ENCODE assay signal across 1 fruit fly cellular context in genomic region chr3R:18244171-18245043, dm6.
A peak's percentile ranks its signal among the peaks of the same experiment; 100 is the strongest.
TF ChIP-seq lines count a peak whose summit lies in the region.

No protein-coding gene starts in this region.

TF ChIP-seq in whole organism, embryonic, 481 proteins besides CTCF, POLR2A, EP300 and RAD21 (continued from another document and continues in another):
- TF ChIP-seq bcd (GFP tag; optimal IDR thresholded peaks at IDR 0.05; lab: Kevin White, UChicago), result peak; percentile 4
- no peak for TF ChIP-seq Asciz (GFP tag; optimal IDR thresholded peaks at IDR 0.05; lab: Kevin White, UChicago)
- TF ChIP-seq CG32767 (GFP tag; IDR thresholded peaks at IDR 0.05; lab: Robert Waterston, UW), result peak; percentile 85
- TF ChIP-seq CG7271 (tag; optimal IDR thresholded peaks at IDR 0.05; lab: Kevin White, UChicago), result no peak
- TF ChIP-seq CG14860 (GFP tag; IDR thresholded peaks at IDR 0.05; lab: Robert Waterston, UW; ENCODE audit: partially characterized antibody), result no peak
- TF ChIP-seq CG10959 (GFP tag; IDR thresholded peaks at IDR 0.05; lab: Robert Waterston, UW), result no peak
- no peak for TF ChIP-seq sob (GFP tag; IDR thresholded peaks at IDR 0.05; lab: Robert Waterston, UW)
- TF ChIP-seq Oaz (GFP tag; IDR thresholded peaks at IDR 0.05; lab: Robert Waterston, UW), result no peak
- peak; percentile 63 for TF ChIP-seq row (GFP tag; IDR thresholded peaks at IDR 0.05; lab: Robert Waterston, UW)
- no peak for TF ChIP-seq CG17359 (tag; optimal IDR thresholded peaks at IDR 0.05; lab: Kevin White, UChicago)
- TF ChIP-seq fru (optimal IDR thresholded peaks at IDR 0.05; lab: Kevin White, UChicago), result no peak
- TF ChIP-seq BtbVII (GFP tag; optimal IDR thresholded peaks at IDR 0.05; lab: Kevin White, UChicago), result no peak
- TF ChIP-seq tgo (GFP tag; IDR thresholded peaks at IDR 0.05; lab: Robert Waterston, UW), result 0 out of 3 replicates have a peak, but pooled peaks have one; percentile 13
- TF ChIP-seq danr (GFP tag; IDR thresholded peaks at IDR 0.05; lab: Robert Waterston, UW), result no peak
- no peak for TF ChIP-seq Xbp1 (GFP tag; optimal IDR thresholded peaks at IDR 0.05; lab: Kevin White, UChicago)
- TF ChIP-seq CG34224 (GFP tag; IDR thresholded peaks at IDR 0.05; lab: Robert Waterston, UW; ENCODE audit: partially characterized antibody), result 0 out of 3 replicates have a peak, but pooled peaks have one; percentile 19
- peak; percentile 87 for TF ChIP-seq chinmo (GFP tag; IDR thresholded peaks at IDR 0.05; lab: Robert Waterston, UW; ENCODE audit: partially characterized antibody)
- peak; percentile 42 for TF ChIP-seq Hmr (GFP tag; optimal IDR thresholded peaks at IDR 0.05; lab: Kevin White, UChicago)
- peak; percentile 28; the same call in 1 of the 2 replicates for TF ChIP-seq Bgb (GFP tag; IDR thresholded peaks at IDR 0.05; lab: Robert Waterston, UW; ENCODE audit: partially characterized antibody)
- no peak for TF ChIP-seq TFAM (GFP tag; optimal IDR thresholded peaks at IDR 0.05; lab: Kevin White, UChicago)
- TF ChIP-seq CG18619 (GFP tag; optimal IDR thresholded peaks at IDR 0.05; lab: Kevin White, UChicago), result no peak
- no peak for TF ChIP-seq CG3407 (GFP tag; optimal IDR thresholded peaks at IDR 0.05; lab: Kevin White, UChicago)
- TF ChIP-seq HLH54F (GFP tag; optimal IDR thresholded peaks at IDR 0.05; lab: Kevin White, UChicago), result no peak
- peak; percentile 26 for TF ChIP-seq HmgD (GFP tag; optimal IDR thresholded peaks at IDR 0.05; lab: Kevin White, UChicago)
- peak; percentile 11 for TF ChIP-seq her (GFP tag; optimal IDR thresholded peaks at IDR 0.05; lab: Kevin White, UChicago)
- no peak for TF ChIP-seq CG32772 (GFP tag; IDR thresholded peaks at IDR 0.05; lab: Robert Waterston, UW)
- no peak for TF ChIP-seq tio (GFP tag; optimal IDR thresholded peaks at IDR 0.05; lab: Kevin White, UChicago)
- TF ChIP-seq CG33213 (GFP tag; optimal IDR thresholded peaks at IDR 0.05; lab: Kevin White, UChicago), result no peak
- TF ChIP-seq Adf1 (GFP tag; IDR thresholded peaks at IDR 0.05; lab: Robert Waterston, UW), result peak; percentile 71
- peak; percentile 28 for TF ChIP-seq exex (tag; optimal IDR thresholded peaks at IDR 0.05; lab: Kevin White, UChicago)
- no peak; the same call in 1 of the 2 replicates for TF ChIP-seq MBD-R2 (GFP tag; IDR thresholded peaks at IDR 0.05; lab: Robert Waterston, UW)
- no peak for TF ChIP-seq eyg (GFP tag; optimal IDR thresholded peaks at IDR 0.05; lab: Kevin White, UChicago)
- TF ChIP-seq CG13624 (GFP tag; optimal IDR thresholded peaks at IDR 0.05; lab: Kevin White, UChicago), result no peak
- TF ChIP-seq CG2199 (GFP tag; IDR thresholded peaks at IDR 0.05; lab: Robert Waterston, UW), result no peak
- TF ChIP-seq CG7786 (GFP tag; optimal IDR thresholded peaks at IDR 0.05; lab: Kevin White, UChicago), result no peak
- no peak for TF ChIP-seq CG7839 (tag; optimal IDR thresholded peaks at IDR 0.05; lab: Kevin White, UChicago)
- no peak for TF ChIP-seq sim (GFP tag; IDR thresholded peaks at IDR 0.05; lab: Robert Waterston, UW)
- no peak for TF ChIP-seq dmrt11E (tag; optimal IDR thresholded peaks at IDR 0.05; lab: Kevin White, UChicago)
- no peak for TF ChIP-seq CG5180 (GFP tag; optimal IDR thresholded peaks at IDR 0.05; lab: Kevin White, UChicago)
- TF ChIP-seq da (GFP tag; optimal IDR thresholded peaks at IDR 0.05; lab: Kevin White, UChicago), result no peak
- TF ChIP-seq Fer2 (tag; optimal IDR thresholded peaks at IDR 0.05; lab: Kevin White, UChicago), result no peak
- no peak for TF ChIP-seq CG14667 (GFP tag; IDR thresholded peaks at IDR 0.05; lab: Robert Waterston, UW)
- no peak for TF ChIP-seq CG1792 (GFP tag; optimal IDR thresholded peaks at IDR 0.05; lab: Kevin White, UChicago)
- TF ChIP-seq CG4617 (GFP tag; optimal IDR thresholded peaks at IDR 0.05; lab: Kevin White, UChicago; ENCODE audit: borderline replicate concordance), result no peak
- TF ChIP-seq C15 (GFP tag; IDR thresholded peaks at IDR 0.05; lab: Robert Waterston, UW), result no peak
- no peak for TF ChIP-seq emc (GFP tag; optimal IDR thresholded peaks at IDR 0.05; lab: Kevin White, UChicago)
- peak; percentile 51; the same call in 1 of the 3 replicates for TF ChIP-seq z (GFP tag; IDR thresholded peaks at IDR 0.05; lab: Robert Waterston, UW)
- no peak for TF ChIP-seq schlank (tag; optimal IDR thresholded peaks at IDR 0.05; lab: Kevin White, UChicago)
- TF ChIP-seq CG1647 (GFP tag; optimal IDR thresholded peaks at IDR 0.05; lab: Kevin White, UChicago), result no peak
- no peak for TF ChIP-seq Atf-2 (GFP tag; optimal IDR thresholded peaks at IDR 0.05; lab: Kevin White, UChicago)
- TF ChIP-seq CG10147 (GFP tag; optimal IDR thresholded peaks at IDR 0.05; lab: Kevin White, UChicago), result no peak
- no peak for TF ChIP-seq Dip2 (GFP tag; IDR thresholded peaks at IDR 0.05; lab: Robert Waterston, UW)
- TF ChIP-seq CG11695 (GFP tag; IDR thresholded peaks at IDR 0.05; lab: Robert Waterston, UW), result no peak
- TF ChIP-seq grau (tag; optimal IDR thresholded peaks at IDR 0.05; lab: Kevin White, UChicago), result peak; percentile 16
- no peak for TF ChIP-seq Dip3 (GFP tag; optimal IDR thresholded peaks at IDR 0.05; lab: Kevin White, UChicago)
- TF ChIP-seq usp (GFP tag; optimal IDR thresholded peaks at IDR 0.05; lab: Kevin White, UChicago), result no peak
- TF ChIP-seq sr (GFP tag; IDR thresholded peaks at IDR 0.05; lab: Robert Waterston, UW), result no peak; the same call in 2 of the 3 replicates
- TF ChIP-seq CG4854 (GFP tag; optimal IDR thresholded peaks at IDR 0.05; lab: Kevin White, UChicago), result no peak
- TF ChIP-seq CG12942 (GFP tag; optimal IDR thresholded peaks at IDR 0.05; lab: Kevin White, UChicago), result no peak
- TF ChIP-seq ftz-f1 (GFP tag; optimal IDR thresholded peaks at IDR 0.05; lab: Kevin White, UChicago), result peak; percentile 98
- TF ChIP-seq CG17328 (GFP tag; IDR thresholded peaks at IDR 0.05; lab: Robert Waterston, UW), result no peak
- TF ChIP-seq CG14050 (GFP tag; IDR thresholded peaks at IDR 0.05; lab: Robert Waterston, UW), result no peak
- TF ChIP-seq esg (GFP tag; conservative IDR thresholded peaks at IDR 0.05; lab: Robert Waterston, UW), result no peak
- no peak for TF ChIP-seq CG17829 (tag; optimal IDR thresholded peaks at IDR 0.05; lab: Kevin White, UChicago)
- no peak for TF ChIP-seq Blimp-1 (GFP tag; optimal IDR thresholded peaks at IDR 0.05; lab: Kevin White, UChicago)
- TF ChIP-seq fd96Cb (tag; optimal IDR thresholded peaks at IDR 0.05; lab: Kevin White, UChicago), result no peak
- TF ChIP-seq mirr (GFP tag; optimal IDR thresholded peaks at IDR 0.05; lab: Kevin White, UChicago), result peak; percentile 39
- peak; percentile 28 for TF ChIP-seq Rfx (GFP tag; IDR thresholded peaks at IDR 0.05; lab: Robert Waterston, UW)
- no peak for TF ChIP-seq p53 (GFP tag; optimal IDR thresholded peaks at IDR 0.05; lab: Kevin White, UChicago)
- TF ChIP-seq mam (GFP tag; optimal IDR thresholded peaks at IDR 0.05; lab: Kevin White, UChicago), result no peak
- TF ChIP-seq CG1603 (tag; optimal IDR thresholded peaks at IDR 0.05; lab: Kevin White, UChicago), result peak; percentile 15
- peak; percentile 5; the same call in 1 of the 2 replicates for TF ChIP-seq Xrp1 (GFP tag; IDR thresholded peaks at IDR 0.05; lab: Robert Waterston, UW)
- TF ChIP-seq CG7987 (GFP tag; optimal IDR thresholded peaks at IDR 0.05; lab: Kevin White, UChicago), result no peak
- no peak for TF ChIP-seq HLH3B (GFP tag; IDR thresholded peaks at IDR 0.05; lab: Robert Waterston, UW)
- TF ChIP-seq lmd (GFP tag; IDR thresholded peaks at IDR 0.05; lab: Robert Waterston, UW), result peak; percentile 42; the same call in 1 of the 2 replicates
- TF ChIP-seq Hr3 (GFP tag; optimal IDR thresholded peaks at IDR 0.05; lab: Kevin White, UChicago), result no peak
- peak; percentile 78 for TF ChIP-seq sug (tag; optimal IDR thresholded peaks at IDR 0.05; lab: Kevin White, UChicago)
- TF ChIP-seq Sry-β (GFP tag; optimal IDR thresholded peaks at IDR 0.05; lab: Kevin White, UChicago), result no peak
- peak; percentile 36 for TF ChIP-seq unc-4 (GFP tag; IDR thresholded peaks at IDR 0.05; lab: Robert Waterston, UW; ENCODE audit: partially characterized antibody)
- no peak for TF ChIP-seq twi (tag; optimal IDR thresholded peaks at IDR 0.05; lab: Kevin White, UChicago)
- no peak for TF ChIP-seq CG1024 (GFP tag; IDR thresholded peaks at IDR 0.05; lab: Robert Waterston, UW)
- TF ChIP-seq CG3838 (GFP tag; optimal IDR thresholded peaks at IDR 0.05; lab: Kevin White, UChicago), result no peak
- TF ChIP-seq hbn (GFP tag; IDR thresholded peaks at IDR 0.05; lab: Robert Waterston, UW; ENCODE audit: partially characterized antibody), result no peak
- no peak for TF ChIP-seq stwl (tag; optimal IDR thresholded peaks at IDR 0.05; lab: Kevin White, UChicago)
- no peak for TF ChIP-seq trh (GFP tag; optimal IDR thresholded peaks at IDR 0.05; lab: Kevin White, UChicago)
- no peak for TF ChIP-seq CG2129 (GFP tag; IDR thresholded peaks at IDR 0.05; lab: Robert Waterston, UW; ENCODE audit: partially characterized antibody)
- TF ChIP-seq cwo (GFP tag; optimal IDR thresholded peaks at IDR 0.05; lab: Kevin White, UChicago), result peak; percentile 9
- TF ChIP-seq peb (GFP tag; IDR thresholded peaks at IDR 0.05; lab: Robert Waterston, UW), result no peak
- TF ChIP-seq Doc3 (GFP tag; IDR thresholded peaks at IDR 0.05; lab: Robert Waterston, UW; ENCODE audit: partially characterized antibody), result 0 out of 3 replicates have a peak, but pooled peaks have one; percentile 29
- no peak for TF ChIP-seq CG9797 (GFP tag; optimal IDR thresholded peaks at IDR 0.05; lab: Kevin White, UChicago)
- TF ChIP-seq Aef1 (GFP tag; IDR thresholded peaks at IDR 0.05; lab: Robert Waterston, UW), result no peak
- TF ChIP-seq pho (GFP tag; optimal IDR thresholded peaks at IDR 0.05; lab: Kevin White, UChicago), result no peak
- TF ChIP-seq CG34422 (GFP tag; IDR thresholded peaks at IDR 0.05; lab: Robert Waterston, UW), result peak; percentile 44; the same call in 1 of the 3 replicates
- TF ChIP-seq ro (GFP tag; IDR thresholded peaks at IDR 0.05; lab: Robert Waterston, UW), result no peak
- TF ChIP-seq Gug (GFP tag; IDR thresholded peaks at IDR 0.05; lab: Robert Waterston, UW), result no peak; the same call in 2 of the 4 replicates
- TF ChIP-seq Deaf1 (tag; optimal IDR thresholded peaks at IDR 0.05; lab: Kevin White, UChicago), result peak; percentile 15
- no peak for TF ChIP-seq Vsx1 (GFP tag; optimal IDR thresholded peaks at IDR 0.05; lab: Kevin White, UChicago)
- TF ChIP-seq gsb (GFP tag; IDR thresholded peaks at IDR 0.05; lab: Robert Waterston, UW), result no peak
- no peak for TF ChIP-seq salm (tag; optimal IDR thresholded peaks at IDR 0.05; lab: Kevin White, UChicago)
- no peak for TF ChIP-seq CG6654 (GFP tag; optimal IDR thresholded peaks at IDR 0.05; lab: Kevin White, UChicago)
- no peak for TF ChIP-seq Fer3 (tag; optimal IDR thresholded peaks at IDR 0.05; lab: Kevin White, UChicago)
- TF ChIP-seq CG12391 (tag; optimal IDR thresholded peaks at IDR 0.05; lab: Kevin White, UChicago), result no peak
- TF ChIP-seq Dek (tag; optimal IDR thresholded peaks at IDR 0.05; lab: Kevin White, UChicago), result no peak
- TF ChIP-seq tin (GFP tag; optimal IDR thresholded peaks at IDR 0.05; lab: Kevin White, UChicago), result no peak
- peak; percentile 74 for TF ChIP-seq Med (GFP tag; lab: Kevin White, UChicago)
- no peak for TF ChIP-seq Mes4 (GFP tag; optimal IDR thresholded peaks at IDR 0.05; lab: Kevin White, UChicago)
- no peak for TF ChIP-seq inv (GFP tag; IDR thresholded peaks at IDR 0.05; lab: Robert Waterston, UW; ENCODE audit: partially characterized antibody)
- TF ChIP-seq sisA (GFP tag; IDR thresholded peaks at IDR 0.05; lab: Robert Waterston, UW), result no peak
- TF ChIP-seq zen2 (GFP tag; IDR thresholded peaks at IDR 0.05; lab: Robert Waterston, UW; ENCODE audit: partially characterized antibody), result no peak
- no peak for TF ChIP-seq CG17802 (tag; optimal IDR thresholded peaks at IDR 0.05; lab: Kevin White, UChicago)
- TF ChIP-seq CG7928 (GFP tag; optimal IDR thresholded peaks at IDR 0.05; lab: Kevin White, UChicago), result no peak
- no peak for TF ChIP-seq Mrtf (GFP tag; IDR thresholded peaks at IDR 0.05; lab: Robert Waterston, UW)
- no peak for TF ChIP-seq bigmax (GFP tag; optimal IDR thresholded peaks at IDR 0.05; lab: Kevin White, UChicago)
- peak; percentile 38 for TF ChIP-seq Oli (tag; optimal IDR thresholded peaks at IDR 0.05; lab: Kevin White, UChicago)
- no peak for TF ChIP-seq dimm (GFP tag; IDR thresholded peaks at IDR 0.05; lab: Robert Waterston, UW)
- no peak for TF ChIP-seq Hr51 (GFP tag; optimal IDR thresholded peaks at IDR 0.05; lab: Kevin White, UChicago)
- no peak for TF ChIP-seq CG10979 (tag; optimal IDR thresholded peaks at IDR 0.05; lab: Kevin White, UChicago)
- no peak for TF ChIP-seq CG33557 (GFP tag; optimal IDR thresholded peaks at IDR 0.05; lab: Kevin White, UChicago)
- no peak for TF ChIP-seq Sox100B (GFP tag; optimal IDR thresholded peaks at IDR 0.05; lab: Kevin White, UChicago)
- TF ChIP-seq sens-2 (GFP tag; IDR thresholded peaks at IDR 0.05; lab: Robert Waterston, UW), result no peak
- TF ChIP-seq Opbp (GFP tag; IDR thresholded peaks at IDR 0.05; lab: Robert Waterston, UW; ENCODE audit: partially characterized antibody), result no peak
- TF ChIP-seq Jarid2 (GFP tag; optimal IDR thresholded peaks at IDR 0.05; lab: Kevin White, UChicago), result no peak
- peak; percentile 92 for TF ChIP-seq cg (GFP tag; optimal IDR thresholded peaks at IDR 0.05; lab: Kevin White, UChicago)
- TF ChIP-seq CG30020 (tag; optimal IDR thresholded peaks at IDR 0.05; lab: Kevin White, UChicago), result no peak
- 0 out of 2 replicates have a peak, but pooled peaks have one; percentile 11 for TF ChIP-seq CG31441 (GFP tag; IDR thresholded peaks at IDR 0.05; lab: Robert Waterston, UW)
- TF ChIP-seq gem (tag; optimal IDR thresholded peaks at IDR 0.05; lab: Kevin White, UChicago), result no peak
- TF ChIP-seq Fer1 (GFP tag; optimal IDR thresholded peaks at IDR 0.05; lab: Kevin White, UChicago), result peak; percentile 9
- TF ChIP-seq nmo (GFP tag; optimal IDR thresholded peaks at IDR 0.05; lab: Kevin White, UChicago), result no peak
- TF ChIP-seq CG2116 (GFP tag; optimal IDR thresholded peaks at IDR 0.05; lab: Kevin White, UChicago), result no peak
- TF ChIP-seq phol (tag; optimal IDR thresholded peaks at IDR 0.05; lab: Kevin White, UChicago), result no peak
- TF ChIP-seq CG3726 (GFP tag; IDR thresholded peaks at IDR 0.05; lab: Robert Waterston, UW), result 0 out of 3 replicates have a peak, but pooled peaks have one; percentile 19
- TF ChIP-seq ttk (GFP tag; IDR thresholded peaks at IDR 0.05; lab: Robert Waterston, UW), result peak; percentile 42
- TF ChIP-seq gro (GFP tag; optimal IDR thresholded peaks at IDR 0.05; lab: Kevin White, UChicago), result no peak
- TF ChIP-seq sima (GFP tag; optimal IDR thresholded peaks at IDR 0.05; lab: Kevin White, UChicago), result no peak
- no peak for TF ChIP-seq fd64A (GFP tag; optimal IDR thresholded peaks at IDR 0.05; lab: Kevin White, UChicago)
- TF ChIP-seq Ets97D (GFP tag; optimal IDR thresholded peaks at IDR 0.05; lab: Kevin White, UChicago), result no peak
